Fruit fly (Drosophila melanogaster): ENCODE data around the gene CG10584.

CG10584 gene

dm6 chr3L:21060189-21061070 lies 29.3 kb upstream of the CG10584 start (continued):
- peak; percentile 41 for TF ChIP-seq CG34406 (GFP tag; optimal IDR thresholded peaks at IDR 0.05)
- TF ChIP-seq Sox15 (GFP tag; optimal IDR thresholded peaks at IDR 0.05): peak; percentile 23
- TF ChIP-seq CG7368 (GFP tag; optimal IDR thresholded peaks at IDR 0.05): no peak
- peak; percentile 62 for TF ChIP-seq achi (GFP tag; optimal IDR thresholded peaks at IDR 0.05)
- peak; percentile 33 for TF ChIP-seq Eip75B (GFP tag; optimal IDR thresholded peaks at IDR 0.05)
- TF ChIP-seq CG11762 (GFP tag; optimal IDR thresholded peaks at IDR 0.05; ENCODE audit: insufficient read depth): peak; percentile 41
- TF ChIP-seq CG8319 (GFP tag; optimal IDR thresholded peaks at IDR 0.05): no peak
- peak; percentile 45 for TF ChIP-seq CG4318 (GFP tag; optimal IDR thresholded peaks at IDR 0.05)
- TF ChIP-seq CG3919 (GFP tag; optimal IDR thresholded peaks at IDR 0.05): peak; percentile 43
- peak; percentile 64 for TF ChIP-seq CG31627 (GFP tag; optimal IDR thresholded peaks at IDR 0.05)

DNA sequence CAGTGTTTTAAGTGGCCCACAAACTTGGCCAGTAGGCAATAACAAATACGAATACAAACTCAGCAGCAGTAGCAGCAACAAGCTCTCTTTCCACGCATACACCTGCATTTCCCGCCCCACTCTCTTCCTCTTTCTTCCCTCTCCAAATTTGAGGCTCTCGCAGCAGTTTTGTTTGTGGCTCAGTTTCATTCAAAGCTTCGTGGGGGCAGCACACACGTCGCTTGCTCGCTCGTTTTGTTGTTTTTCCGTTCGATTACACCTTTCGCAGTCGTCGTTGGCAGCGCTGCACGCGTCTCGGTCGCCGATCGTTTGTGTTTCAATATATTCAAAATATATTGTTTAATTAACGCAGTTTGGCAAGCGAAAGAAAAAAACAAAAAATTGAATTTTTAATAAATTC lies 27.5 kb upstream of the CG10584 start:
- TF ChIP-seq fd59A (GFP tag; optimal IDR thresholded peaks at IDR 0.05): no peak
- TF ChIP-seq CG8119 (GFP tag; IDR thresholded peaks at IDR 0.05): 0 out of 3 replicates have a peak, but pooled peaks have one; percentile 22
- no peak for TF ChIP-seq Hr38 (GFP tag; optimal IDR thresholded peaks at IDR 0.05)
- TF ChIP-seq Blimp-1 (GFP tag; optimal IDR thresholded peaks at IDR 0.05): no peak
- TF ChIP-seq Eip75B (GFP tag; optimal IDR thresholded peaks at IDR 0.05): peak; percentile 19
- peak; percentile 46 for TF ChIP-seq CG16779 (tag; optimal IDR thresholded peaks at IDR 0.05)
- no peak for TF ChIP-seq Ets21C (GFP tag; optimal IDR thresholded peaks at IDR 0.05)
- peak; percentile 35 for TF ChIP-seq CG7368 (GFP tag; optimal IDR thresholded peaks at IDR 0.05)
- peak; percentile 11 for TF ChIP-seq CG1621 (tag; optimal IDR thresholded peaks at IDR 0.05)
- peak; percentile 39 for TF ChIP-seq CG3919 (GFP tag; optimal IDR thresholded peaks at IDR 0.05)
- peak; percentile 52 for TF ChIP-seq Sox102F (GFP tag; optimal IDR thresholded peaks at IDR 0.05)
- TF ChIP-seq salr (GFP tag; optimal IDR thresholded peaks at IDR 0.05): no peak
- TF ChIP-seq Sox15 (GFP tag; optimal IDR thresholded peaks at IDR 0.05): no peak
- TF ChIP-seq CG9139 (GFP tag; optimal IDR thresholded peaks at IDR 0.05): no peak
- no peak for TF ChIP-seq CG15336 (GFP tag; IDR thresholded peaks at IDR 0.05)
- TF ChIP-seq Hr39 (GFP tag; optimal IDR thresholded peaks at IDR 0.05): no peak
- TF ChIP-seq Smox (GFP tag; optimal IDR thresholded peaks at IDR 0.05): no peak
- TF ChIP-seq spab (GFP tag; optimal IDR thresholded peaks at IDR 0.05): no peak
- peak; percentile 77 for TF ChIP-seq CG6163 (GFP tag; IDR thresholded peaks at IDR 0.05)
- TF ChIP-seq dac (GFP tag; optimal IDR thresholded peaks at IDR 0.05): no peak
- TF ChIP-seq fkh (GFP tag; optimal IDR thresholded peaks at IDR 0.05): peak; percentile 42
- no peak for TF ChIP-seq CG8632 (GFP tag; optimal IDR thresholded peaks at IDR 0.05)
- TF ChIP-seq vri (GFP tag; optimal IDR thresholded peaks at IDR 0.05): peak; percentile 81
- peak; percentile 23 for TF ChIP-seq Met (GFP tag; optimal IDR thresholded peaks at IDR 0.05)
- peak; percentile 5 for TF ChIP-seq CG3032 (tag; optimal IDR thresholded peaks at IDR 0.05)
- TF ChIP-seq fd85E (GFP tag; optimal IDR thresholded peaks at IDR 0.05): no peak
- peak; percentile 73 for TF ChIP-seq CG6854 (GFP tag; optimal IDR thresholded peaks at IDR 0.05)
- no peak for TF ChIP-seq Hr4 (GFP tag; optimal IDR thresholded peaks at IDR 0.05)
- TF ChIP-seq eg (GFP tag; IDR thresholded peaks at IDR 0.05): peak; percentile 69
- TF ChIP-seq net (GFP tag; optimal IDR thresholded peaks at IDR 0.05): no peak
- peak; percentile 41 for TF ChIP-seq Lpt (GFP tag; optimal IDR thresholded peaks at IDR 0.05)
- no peak for TF ChIP-seq CG11762 (GFP tag; optimal IDR thresholded peaks at IDR 0.05; ENCODE audit: insufficient read depth)
- no peak for TF ChIP-seq CG6792 (GFP tag; optimal IDR thresholded peaks at IDR 0.05)
- peak; percentile 17 for TF ChIP-seq esn (GFP tag; optimal IDR thresholded peaks at IDR 0.05)
- TF ChIP-seq CG6276 (GFP tag; optimal IDR thresholded peaks at IDR 0.05): no peak
- peak; percentile 12 for TF ChIP-seq topi (GFP tag; optimal IDR thresholded peaks at IDR 0.05)
- no peak for TF ChIP-seq CG11902 (GFP tag; optimal IDR thresholded peaks at IDR 0.05)
- no peak for TF ChIP-seq OdsH (GFP tag; optimal IDR thresholded peaks at IDR 0.05)
- TF ChIP-seq Gug (GFP tag; IDR thresholded peaks at IDR 0.05): no peak
- no peak for TF ChIP-seq CG8319 (GFP tag; optimal IDR thresholded peaks at IDR 0.05)
- TF ChIP-seq CG31627 (GFP tag; optimal IDR thresholded peaks at IDR 0.05): no peak
- peak; percentile 45 to 57 for TF ChIP-seq ss (GFP tag; optimal IDR thresholded peaks at IDR 0.05)
- no peak for TF ChIP-seq cyc (GFP tag; optimal IDR thresholded peaks at IDR 0.05)
- peak; percentile 3 for TF ChIP-seq Ets96B (tag; optimal IDR thresholded peaks at IDR 0.05)
